Worm (Caenorhabditis elegans) whole organism, L3 larva: ENCODE data around the gene sri-61.
A peak's percentile ranks its signal among the peaks of the same experiment; 100 is the strongest.

ENCODE experiments used
- R02D3.7 ChIP-seq: fragments of 150-350 bp; optimal IDR thresholded peaks from 2 replicates; lab custom pipeline; 2014; ENCODE audit warnings: missing biosample characterization, missing genetic modification characterization
- ZK546.5 ChIP-seq: sonication (generic microtip); optimal IDR thresholded peaks from 2 replicates; lab custom pipeline; 2017; ENCODE audit warnings: missing biosample characterization, missing genetic modification characterization
- aly-2 ChIP-seq: fragments of 150-350 bp; optimal IDR thresholded peaks from 2 replicates; lab custom pipeline; 2014; ENCODE audit warnings: missing biosample characterization, missing genetic modification characterization
- ama-1 ChIP-seq: fragments of 150-350 bp; optimal IDR thresholded peaks from 2 replicates; lab custom pipeline; 2018
- egl-27 ChIP-seq: sonication (generic microtip); optimal IDR thresholded peaks from 4 replicates; lab custom pipeline; 2017; ENCODE audit warnings: missing biosample characterization, missing genetic modification reagents, missing genetic modification characterization
- egl-5 ChIP-seq: fragments of 150-350 bp; optimal IDR thresholded peaks from 2 replicates; lab custom pipeline; 2017; ENCODE audit warnings: missing biosample characterization, missing genetic modification reagents, missing genetic modification characterization, inconsistent platforms
- elt-3 ChIP-seq, 3 experiments: fragments of 150-350 bp in 1 of 3; sonication (generic microtip) in 2 of 3; optimal IDR thresholded peaks; 2 replicates in 2 of 3; 4 replicates in 1 of 3; lab custom pipeline; 2014 to 2017; ENCODE audit warnings: missing biosample characterization in 3 of 3, missing genetic modification characterization in 3 of 3
- fkh-10 ChIP-seq: sonication (generic microtip); optimal IDR thresholded peaks from 2 replicates; lab custom pipeline; 2017; ENCODE audit warnings: missing biosample characterization, missing genetic modification reagents, missing genetic modification characterization
- fkh-2 ChIP-seq: fragments of 150-350 bp; optimal IDR thresholded peaks from 2 replicates; lab custom pipeline; 2014; ENCODE audit warnings: missing biosample characterization, missing genetic modification reagents, missing genetic modification characterization
- hmg-11 ChIP-seq: sonication (generic microtip); optimal IDR thresholded peaks from 2 replicates; lab custom pipeline; 2016; ENCODE audit warnings: missing genetic modification characterization, missing compliant biosample characterization
- jun-1 ChIP-seq: fragments of 150-350 bp; optimal IDR thresholded peaks from 2 replicates; lab custom pipeline; 2014; ENCODE audit warnings: missing biosample characterization, missing genetic modification reagents, missing genetic modification characterization
- lin-15B ChIP-seq: fragments of 150-350 bp; optimal IDR thresholded peaks from 2 replicates; lab custom pipeline; 2014; ENCODE audit warnings: missing biosample characterization, missing genetic modification characterization
- lin-39 ChIP-seq: fragments of 150-350 bp; optimal IDR thresholded peaks from 2 replicates; lab custom pipeline; 2018; ENCODE audit warnings: missing biosample characterization, missing genetic modification reagents, missing genetic modification characterization
- lsy-12 ChIP-seq: sonication (generic microtip); optimal IDR thresholded peaks from 2 replicates; lab custom pipeline; 2016; ENCODE audit warnings: mild to moderate bottlenecking, missing genetic modification characterization, missing compliant biosample characterization
- nfya-1 ChIP-seq: sonication (generic microtip); optimal IDR thresholded peaks from 2 replicates; lab custom pipeline; 2017; ENCODE audit warnings: missing genetic modification characterization, mild to moderate bottlenecking, missing compliant biosample characterization, antibody characterized with exemption, moderate library complexity; ENCODE audit not compliant: insufficient read depth
- nhr-11 ChIP-seq: fragments of 150-350 bp; optimal IDR thresholded peaks from 2 replicates; lab custom pipeline; 2014; ENCODE audit warnings: missing biosample characterization, missing genetic modification characterization
- nhr-23 ChIP-seq: fragments of 150-350 bp; optimal IDR thresholded peaks from 2 replicates; lab custom pipeline; 2014; ENCODE audit warnings: missing biosample characterization, missing genetic modification reagents, missing genetic modification characterization
- nhr-25 ChIP-seq: sonication (generic microtip); optimal IDR thresholded peaks from 2 replicates; lab custom pipeline; 2017; ENCODE audit warnings: missing biosample characterization, missing genetic modification characterization
- nhr-43 ChIP-seq: sonication (generic microtip); optimal IDR thresholded peaks from 2 replicates; lab custom pipeline; 2016; ENCODE audit warnings: mild to moderate bottlenecking, missing genetic modification characterization, missing compliant biosample characterization; ENCODE audit not compliant: poor library complexity, severe bottlenecking
- nhr-67 ChIP-seq: fragments of 150-350 bp; optimal IDR thresholded peaks from 2 replicates; lab custom pipeline; 2014; ENCODE audit warnings: missing biosample characterization, missing genetic modification characterization
- nhr-76 ChIP-seq: fragments of 150-350 bp; sonication (generic microtip); optimal IDR thresholded peaks from 5 replicates; lab custom pipeline; 2014; ENCODE audit warnings: missing biosample characterization, missing genetic modification characterization
- nhr-77 ChIP-seq: fragments of 150-350 bp; optimal IDR thresholded peaks from 2 replicates; lab custom pipeline; 2014; ENCODE audit warnings: missing biosample characterization, missing genetic modification characterization
- pha-4 ChIP-seq: fragments of 150-350 bp; optimal IDR thresholded peaks from 2 replicates; lab custom pipeline; 2014; ENCODE audit warnings: missing biosample characterization, missing genetic modification reagents, missing genetic modification characterization
- skn-1 ChIP-seq: fragments of 150-350 bp; optimal IDR thresholded peaks from 2 replicates; lab custom pipeline; 2014; ENCODE audit warnings: missing biosample characterization, missing genetic modification characterization
- snpc-4 ChIP-seq: fragments of 150-350 bp; optimal IDR thresholded peaks from 2 replicates; lab custom pipeline; 2014; ENCODE audit warnings: missing biosample characterization, missing genetic modification characterization
- tbx-2 ChIP-seq: sonication (generic microtip); optimal IDR thresholded peaks from 2 replicates; lab custom pipeline; 2016; ENCODE audit warnings: mild to moderate bottlenecking, missing genetic modification characterization, missing compliant biosample characterization
- unc-39 ChIP-seq: sonication (generic microtip); optimal IDR thresholded peaks from 4 replicates; lab custom pipeline; 2017; ENCODE audit warnings: missing biosample characterization, missing genetic modification characterization
- unc-62 ChIP-seq: fragments of 150-350 bp; sonication (generic microtip); optimal IDR thresholded peaks from 4 replicates; lab custom pipeline; 2014; ENCODE audit warnings: missing biosample characterization, missing genetic modification reagents, missing genetic modification characterization
- ztf-11 ChIP-seq: fragments of 150-350 bp; optimal IDR thresholded peaks from 2 replicates; lab custom pipeline; 2014; ENCODE audit warnings: missing biosample characterization, missing genetic modification characterization

Gene sri-61

ce11 chrII:2656606-2657005 lies 43.5 kb downstream of the sri-61 start, which contains the start of gene sri-47:
Gene sri-47 (plus strand): TSS chrII:2656906.
- TF ChIP-seq R02D3.7 (no peak), ZK546.5 (tag; lab: Kevin White, UChicago) (no peak), nhr-67 (no peak), nhr-25 (tag; lab: Kevin White, UChicago) (no peak), lin-15B (tag; lab: Kevin White, UChicago) (no peak), nhr-76 (tag; lab: Kevin White, UChicago) (no peak), unc-62 (GFP tag; lab: Kevin White, UChicago) (no peak), snpc-4 (tag; lab: Kevin White, UChicago) (no peak), egl-5 (tag; lab: Kevin White, UChicago) (no peak)

- no peak for TF ChIP-seq unc-39 (tag; lab: Kevin White, UChicago)
Observed at ce11 chrII:2649539-2649938, 50.6 kb downstream of the sri-61 start, which contains the start of the genes F22E5.13 and F22E5.6. Gene F22E5.13 (minus strand): TSS chrII:2649639. Gene F22E5.6 (plus strand): TSS chrII:2649835.

ce11 chrII:2649015-2649414 lies 51.1 kb downstream of the sri-61 start:
- TF ChIP-seq nhr-77 (tag; lab: Kevin White, UChicago), result no peak
- no peak for TF ChIP-seq egl-5 (tag; lab: Kevin White, UChicago)
- TF ChIP-seq ama-1, result no peak
- no peak for TF ChIP-seq lsy-12 (tag; lab: Kevin White, UChicago)
- TF ChIP-seq ZK546.5 (tag; lab: Kevin White, UChicago), result no peak
- TF ChIP-seq nfya-1 (tag; lab: Kevin White, UChicago), result peak; percentile 51
- no peak for TF ChIP-seq skn-1
- no peak for TF ChIP-seq elt-3 (tag; optimal IDR thresholded peaks at IDR 0.05; lab: Kevin White, UChicago)
- no peak for TF ChIP-seq lin-15B (tag; lab: Kevin White, UChicago)
- peak; percentile 7 for TF ChIP-seq snpc-4 (tag; lab: Kevin White, UChicago)
- no peak for TF ChIP-seq nhr-67
- no peak for TF ChIP-seq R02D3.7
- no peak for TF ChIP-seq lin-39 (tag; lab: Kevin White, UChicago)
- TF ChIP-seq egl-27 (tag; lab: Kevin White, UChicago), result no peak
- no peak for TF ChIP-seq nhr-11 (tag; lab: Kevin White, UChicago)
- TF ChIP-seq fkh-2 (tag; lab: Kevin White, UChicago), result no peak
- TF ChIP-seq hmg-11 (tag; lab: Kevin White, UChicago), result peak; percentile 34
- TF ChIP-seq tbx-2 (tag; lab: Kevin White, UChicago), result no peak
- TF ChIP-seq pha-4 (tag; lab: Kevin White, UChicago), result peak; percentile 43
- no peak for TF ChIP-seq nhr-23 (tag; lab: Kevin White, UChicago)
- TF ChIP-seq fkh-10 (GFP tag; lab: Kevin White, UChicago), result no peak
- no peak for TF ChIP-seq ztf-11
- no peak for TF ChIP-seq unc-39 (tag; lab: Kevin White, UChicago)
- TF ChIP-seq nhr-43, result no peak
- no peak for TF ChIP-seq nhr-76 (tag; lab: Kevin White, UChicago)
- no peak for TF ChIP-seq aly-2 (tag; lab: Kevin White, UChicago)
- TF ChIP-seq jun-1 (tag; lab: Kevin White, UChicago), result no peak
